Fruit fly (Drosophila melanogaster): ENCODE results near the gene CG11889.

The CG11889 gene

dm6 chr3R:25247379-25247869 lies 22.6 kb upstream of the CG11889 start, which contains the start of the genes RpS27 and Nup37 (continued):
- TF ChIP-seq CG8359 (GFP tag; optimal IDR thresholded peaks at IDR 0.05; ENCODE audit: borderline replicate concordance) (peak; percentile 94), YL-1 (GFP tag; optimal IDR thresholded peaks at IDR 0.05) (peak; percentile 100), Drgx (GFP tag; IDR thresholded peaks at IDR 0.05) (peak; percentile 75), odd (GFP tag; optimal IDR thresholded peaks at IDR 0.05) (peak; percentile 99), cg (GFP tag; optimal IDR thresholded peaks at IDR 0.05) (no peak), z (GFP tag; IDR thresholded peaks at IDR 0.05) (peak; percentile 78), CG4820 (GFP tag; optimal IDR thresholded peaks at IDR 0.05) (peak; percentile 97), HmgD (GFP tag; optimal IDR thresholded peaks at IDR 0.05) (peak; percentile 99), CG16815 (GFP tag; optimal IDR thresholded peaks at IDR 0.05) (peak; percentile 95), row (GFP tag; IDR thresholded peaks at IDR 0.05) (peak; percentile 86), CG9817 (tag; optimal IDR thresholded peaks at IDR 0.05) (peak; percentile 99), CG9437 (GFP tag; optimal IDR thresholded peaks at IDR 0.05) (peak; percentile 94), gt (GFP tag; IDR thresholded peaks at IDR 0.05) (peak; percentile 96), mirr (GFP tag; optimal IDR thresholded peaks at IDR 0.05) (peak; percentile 100), CG8944 (GFP tag; optimal IDR thresholded peaks at IDR 0.05) (peak; percentile 98), vvl (GFP tag; IDR thresholded peaks at IDR 0.05) (peak; percentile 98), Ssrp (tag; optimal IDR thresholded peaks at IDR 0.05) (peak; percentile 92), jumu (GFP tag; optimal IDR thresholded peaks at IDR 0.05) (peak; percentile 96), CG3838 (GFP tag; optimal IDR thresholded peaks at IDR 0.05) (peak; percentile 98), Ets65A (GFP tag) (peak; percentile 100), Antp (GFP tag; optimal IDR thresholded peaks at IDR 0.05) (peak; percentile 98), CG7556 (GFP tag; optimal IDR thresholded peaks at IDR 0.05) (peak; percentile 93), CG10543 (GFP tag; optimal IDR thresholded peaks at IDR 0.05) (peak; percentile 100), lola (GFP tag; optimal IDR thresholded peaks at IDR 0.05) (peak in 1 of 3 experiments; percentile 83), CG11456 (GFP tag; IDR thresholded peaks at IDR 0.05) (peak; percentile 99), fd64A (GFP tag; optimal IDR thresholded peaks at IDR 0.05) (peak; percentile 98), CG14441 (GFP tag; IDR thresholded peaks at IDR 0.05) (peak; percentile 95), croc (GFP tag; conservative IDR thresholded peaks at IDR 0.05) (peak; percentile 88), Sox102F (GFP tag; optimal IDR thresholded peaks at IDR 0.05) (peak; percentile 90), zf30C (GFP tag; optimal IDR thresholded peaks at IDR 0.05) (peak; percentile 61), Opbp (GFP tag; IDR thresholded peaks at IDR 0.05; ENCODE audit: partially characterized antibody) (peak; percentile 100), Atf-2 (GFP tag; optimal IDR thresholded peaks at IDR 0.05) (peak; percentile 97), Dbx (GFP tag; IDR thresholded peaks at IDR 0.05) (peak; percentile 99), slou (GFP tag; optimal IDR thresholded peaks at IDR 0.05) (peak; percentile 97), CG4854 (GFP tag; optimal IDR thresholded peaks at IDR 0.05) (peak; percentile 98), CG1024 (GFP tag; IDR thresholded peaks at IDR 0.05) (peak; percentile 94), CG17328 (GFP tag; IDR thresholded peaks at IDR 0.05) (peak; percentile 98), Mrtf (GFP tag; IDR thresholded peaks at IDR 0.05) (peak; percentile 96), CG12769 (tag; optimal IDR thresholded peaks at IDR 0.05) (peak; percentile 98), Rx (GFP tag; IDR thresholded peaks at IDR 0.05) (peak; percentile 98), CG3407 (GFP tag; optimal IDR thresholded peaks at IDR 0.05) (peak; percentile 98), CG1647 (GFP tag; optimal IDR thresholded peaks at IDR 0.05) (peak; percentile 98), br (optimal IDR thresholded peaks at IDR 0.05) (no peak), CG4730 (GFP tag; IDR thresholded peaks at IDR 0.05) (peak; percentile 94), emc (GFP tag; optimal IDR thresholded peaks at IDR 0.05) (peak; percentile 99), CG32767 (GFP tag; IDR thresholded peaks at IDR 0.05) (peak; percentile 80), ftz-f1 (GFP tag; optimal IDR thresholded peaks at IDR 0.05) (peak; percentile 90), Awh (GFP tag; IDR thresholded peaks at IDR 0.05) (peak; percentile 98), sc (optimal IDR thresholded peaks at IDR 0.05) (no peak), sc (GFP tag; optimal IDR thresholded peaks at IDR 0.05) (peak; percentile 97), CG17361 (GFP tag; IDR thresholded peaks at IDR 0.05) (peak; percentile 99), corto (GFP tag; optimal IDR thresholded peaks at IDR 0.05) (peak; percentile 71)
